Fruit fly (Drosophila melanogaster): ENCODE measurements around the gene Dus1.
A peak's percentile ranks its signal among the peaks of the same experiment; 100 is the strongest.

dm6 chr2L:285596-286023 lies 14.1 kb upstream of the Dus1 start:
- TF ChIP-seq Snoo (tag; optimal IDR thresholded peaks at IDR 0.05) (peak; percentile 49), Ets98B (GFP tag; IDR thresholded peaks at IDR 0.05) (peak; percentile 28)
